Worm (Caenorhabditis elegans): ENCODE data around the gene arrd-2.

- no peak for TF ChIP-seq elt-2 (tag; optimal IDR thresholded peaks at IDR 0.05)
- no peak for TF ChIP-seq nhr-11 (tag; optimal IDR thresholded peaks at IDR 0.05)
- no peak for TF ChIP-seq pat-9 (tag; optimal IDR thresholded peaks at IDR 0.05)
- TF ChIP-seq F13H6.1 (tag; optimal IDR thresholded peaks at IDR 0.05): no peak
- TF ChIP-seq ceh-24 (tag; optimal IDR thresholded peaks at IDR 0.05): no peak
- no peak for TF ChIP-seq unc-55 (GFP tag; optimal IDR thresholded peaks at IDR 0.05)
These were observed 31.3 kb downstream of the arrd-2 start for ce11 chrII:9438853-9439252.
